Worm (Caenorhabditis elegans) whole organism, midembryonic: ENCODE data around the gene del-1.

Experiments
- klf-2 ChIP-seq: fragments of 200-800 bp; sonication (Bioruptor generic); conservative IDR thresholded peaks from 2 replicates; pipeline ENCODE4 v1.3.6; 2022; ENCODE audit warnings: missing genetic modification reagents, missing genetic modification characterization, missing compliant biosample characterization
- med-1 ChIP-seq: sonication (generic microtip); optimal IDR thresholded peaks from 2 replicates; lab custom pipeline; 2017; ENCODE audit warnings: missing genetic modification characterization, mild to moderate bottlenecking, missing compliant biosample characterization, antibody characterized with exemption, missing genetic modification reagents; ENCODE audit not compliant: insufficient read depth
- ref-1 ChIP-seq: fragments of 200-800 bp; sonication (Bioruptor generic); conservative IDR thresholded peaks from 2 replicates; pipeline ENCODE4 v1.3.6; 2022; ENCODE audit warnings: missing genetic modification reagents, missing genetic modification characterization, missing compliant biosample characterization
- tab-1 ChIP-seq: fragments of 200-800 bp; sonication (Bioruptor generic); IDR thresholded peaks from 2 replicates; pipeline ENCODE4 v1.3.6; 2022; ENCODE audit warnings: missing genetic modification characterization, missing compliant biosample characterization

- TF ChIP-seq tab-1 (GFP tag; lab: Robert Waterston, UW): no peak
- TF ChIP-seq klf-2 (GFP tag; lab: Robert Waterston, UW): no peak
- no peak for TF ChIP-seq ref-1 (GFP tag; lab: Robert Waterston, UW)
- no peak for TF ChIP-seq med-1 (GFP tag; lab: Kevin White, UChicago)
Measured at ce11 chrX:14246518-14246917, 21.4 kb upstream of the del-1 start, which contains the start of gene mlc-6.
